Worm (Caenorhabditis elegans) whole organism, mixed stage, embryonic: ENCODE results near the gene lnp-1.

Source experiments
- ceh-83 ChIP-seq: fragments of 200-800 bp; sonication (Bioruptor generic); optimal IDR thresholded peaks from 2 replicates; lab custom pipeline; 2018; ENCODE audit warnings: mild to moderate bottlenecking, missing genetic modification characterization, missing compliant biosample characterization
- ces-1 ChIP-seq: fragments of 150-350 bp; optimal IDR thresholded peaks from 2 replicates; lab custom pipeline; 2014; ENCODE audit warnings: missing biosample characterization, missing genetic modification reagents, missing genetic modification characterization
- elt-1 ChIP-seq: sonication (generic microtip); optimal IDR thresholded peaks from 2 replicates; lab custom pipeline; 2017; ENCODE audit warnings: missing genetic modification characterization, mild to moderate bottlenecking, missing compliant biosample characterization, antibody characterized with exemption, moderate library complexity, borderline replicate concordance; ENCODE audit not compliant: insufficient read depth
- elt-3 ChIP-seq: fragments of 150-350 bp; optimal IDR thresholded peaks from 2 replicates; lab custom pipeline; 2014; ENCODE audit warnings: missing biosample characterization, missing genetic modification characterization
- flh-1 ChIP-seq: fragments of 200-800 bp; sonication (Bioruptor generic); optimal IDR thresholded peaks from 2 replicates; lab custom pipeline; 2018; ENCODE audit warnings: mild to moderate bottlenecking, missing genetic modification characterization, moderate library complexity, missing compliant biosample characterization
- lin-13 ChIP-seq: fragments of 150-350 bp; optimal IDR thresholded peaks from 2 replicates; lab custom pipeline; 2014; ENCODE audit warnings: missing biosample characterization, missing genetic modification characterization
- nhr-28 ChIP-seq: fragments of 150-350 bp; optimal IDR thresholded peaks from 2 replicates; lab custom pipeline; 2014; ENCODE audit warnings: missing biosample characterization, missing genetic modification characterization
- nhr-76 ChIP-seq: sonication (generic microtip); optimal IDR thresholded peaks from 2 replicates; lab custom pipeline; 2017; ENCODE audit warnings: missing biosample characterization, missing genetic modification characterization
- pha-4 ChIP-seq: fragments of 150-350 bp; optimal IDR thresholded peaks from 2 replicates; lab custom pipeline; 2018; ENCODE audit warnings: missing biosample characterization, missing genetic modification reagents, missing genetic modification characterization
- snpc-4 ChIP-seq: fragments of 150-350 bp; optimal IDR thresholded peaks from 2 replicates; lab custom pipeline; 2014; ENCODE audit warnings: missing biosample characterization, missing genetic modification characterization
- unc-120 ChIP-seq: sonication (generic microtip); optimal IDR thresholded peaks from 2 replicates; lab custom pipeline; 2017; ENCODE audit warnings: missing genetic modification characterization, missing compliant biosample characterization; ENCODE audit not compliant: poor library complexity, severe bottlenecking
- unc-39 ChIP-seq: fragments of 150-350 bp; optimal IDR thresholded peaks from 2 replicates; lab custom pipeline; 2014; ENCODE audit warnings: missing biosample characterization, missing genetic modification characterization
- unc-62 ChIP-seq: fragments of 150-350 bp; optimal IDR thresholded peaks from 2 replicates; lab custom pipeline; 2014; ENCODE audit warnings: missing biosample characterization, missing genetic modification reagents, missing genetic modification characterization
- ztf-11 ChIP-seq: fragments of 150-350 bp; optimal IDR thresholded peaks from 2 replicates; lab custom pipeline; 2014; ENCODE audit warnings: missing biosample characterization, missing genetic modification characterization

DNA sequence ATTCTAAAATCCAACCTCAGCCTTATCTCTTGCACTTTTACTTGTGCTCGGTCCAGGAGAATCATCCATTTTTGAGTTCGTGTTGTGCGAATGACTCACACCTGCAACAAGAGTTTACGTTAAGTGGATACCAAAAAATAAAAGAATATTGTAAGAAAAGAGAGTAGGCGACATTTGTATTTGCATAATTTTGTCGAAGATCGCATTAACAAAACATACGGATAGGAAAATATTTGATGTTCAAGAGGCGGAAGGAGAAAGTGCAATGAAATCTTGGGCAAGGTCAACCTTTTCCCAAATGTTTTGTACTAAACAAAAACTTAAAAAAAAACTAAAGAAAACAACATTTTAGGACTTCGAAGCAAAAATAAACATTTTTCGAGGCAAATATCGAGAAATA is 17.3 kb downstream of the lnp-1 start, which contains the start of gene spat-3:
- no peak for TF ChIP-seq ces-1
- no peak for TF ChIP-seq elt-1 (tag; lab: Kevin White, UChicago)
- no peak for TF ChIP-seq snpc-4
- TF ChIP-seq unc-62 (GFP tag; lab: Kevin White, UChicago): no peak
- TF ChIP-seq pha-4 (tag; lab: Kevin White, UChicago): no peak
- TF ChIP-seq ceh-83 (GFP tag; lab: Kevin White, UChicago): no peak
- no peak for TF ChIP-seq nhr-28 (tag; lab: Kevin White, UChicago)
- no peak for TF ChIP-seq flh-1 (GFP tag; lab: Kevin White, UChicago)
- no peak for TF ChIP-seq elt-3 (tag; lab: Kevin White, UChicago)
- TF ChIP-seq lin-13: no peak
- TF ChIP-seq unc-120 (tag; lab: Kevin White, UChicago): no peak
- TF ChIP-seq nhr-76 (tag; lab: Kevin White, UChicago): no peak
- TF ChIP-seq ztf-11 (tag; lab: Kevin White, UChicago): no peak
- TF ChIP-seq unc-39 (tag; lab: Kevin White, UChicago): no peak
